Worm (Caenorhabditis elegans) whole organism, young adult: Measurements from ENCODE around the gene F48F7.5.

Experiments used
- B0336.3 ChIP-seq: fragments of 200-800 bp; sonication (Bioruptor generic); IDR thresholded peaks from 2 replicates; pipeline ENCODE4 v1.3.6; 2022; ENCODE audit warnings: missing genetic modification characterization, missing compliant biosample characterization
- D2030.7 ChIP-seq: fragments of 200-800 bp; sonication (Bioruptor generic); IDR thresholded peaks from 2 replicates; pipeline ENCODE4 v1.3.6; 2022; ENCODE audit warnings: missing genetic modification reagents, missing genetic modification characterization, missing compliant biosample characterization
- F39B2.1 ChIP-seq: fragments of 200-800 bp; sonication (Bioruptor generic); IDR thresholded peaks from 2 replicates; pipeline ENCODE4 v1.3.6; 2022; ENCODE audit warnings: missing genetic modification reagents, missing genetic modification characterization, missing compliant biosample characterization
- Y67H2A.10 ChIP-seq: fragments of 200-800 bp; sonication (Bioruptor generic); conservative IDR thresholded peaks from 2 replicates; pipeline ENCODE4 v1.3.6; 2022; ENCODE audit warnings: missing genetic modification reagents, missing genetic modification characterization, missing compliant biosample characterization
- Y79H2A.3 ChIP-seq: fragments of 200-800 bp; sonication (Bioruptor generic); conservative IDR thresholded peaks from 2 replicates; pipeline ENCODE4 v1.3.6; 2022; ENCODE audit warnings: missing genetic modification reagents, missing genetic modification characterization, missing compliant biosample characterization
- ZK185.1 ChIP-seq: sonication (generic microtip); optimal IDR thresholded peaks from 2 replicates; lab custom pipeline; 2016; ENCODE audit warnings: mild to moderate bottlenecking, missing genetic modification characterization, missing compliant biosample characterization; ENCODE audit not compliant: poor library complexity, severe bottlenecking
- akir-1 ChIP-seq: fragments of 200-800 bp; sonication (Bioruptor generic); optimal IDR thresholded peaks from 2 replicates; lab custom pipeline; 2018; ENCODE audit warnings: mild to moderate bottlenecking, missing genetic modification characterization, moderate library complexity, missing compliant biosample characterization
- ama-1 ChIP-seq, 3 experiments: fragments of 150-350 bp in 1 of 3; sonication (generic microtip) in 2 of 3; optimal IDR thresholded peaks; 2 replicates each; lab custom pipeline; 2014 to 2018; ENCODE audit warnings: missing biosample characterization in 2 of 3, missing genetic modification characterization in 2 of 3, missing genetic modification reagents in 2 of 3
- ccch-3 ChIP-seq: fragments of 200-800 bp; sonication (Bioruptor generic); optimal IDR thresholded peaks from 2 replicates; lab custom pipeline; 2018; ENCODE audit warnings: mild to moderate bottlenecking, missing genetic modification characterization, missing compliant biosample characterization
- ceh-27 ChIP-seq: fragments of 200-800 bp; sonication (Bioruptor generic); optimal IDR thresholded peaks from 2 replicates; lab custom pipeline; 2018; ENCODE audit warnings: mild to moderate bottlenecking, missing genetic modification characterization, moderate library complexity, missing compliant biosample characterization
- ceh-40 ChIP-seq: fragments of 200-800 bp; sonication (Bioruptor generic); IDR thresholded peaks from 2 replicates; pipeline ENCODE4 v1.3.6; 2022; ENCODE audit warnings: missing genetic modification characterization, missing compliant biosample characterization
- ceh-58 ChIP-seq: fragments of 200-800 bp; sonication (Bioruptor generic); IDR thresholded peaks from 2 replicates; pipeline ENCODE4 v1.3.6; 2022; ENCODE audit warnings: missing genetic modification characterization, missing compliant biosample characterization
- die-1 ChIP-seq: sonication (generic microtip); optimal IDR thresholded peaks from 2 replicates; lab custom pipeline; 2016; ENCODE audit warnings: missing genotype, mild to moderate bottlenecking, missing genetic modification characterization, missing compliant biosample characterization
- dox-1 ChIP-seq: fragments of 200-800 bp; sonication (Bioruptor generic); IDR thresholded peaks from 2 replicates; pipeline ENCODE4 v1.3.6; 2022; ENCODE audit warnings: missing genetic modification reagents, missing genetic modification characterization, missing compliant biosample characterization
- egl-18 ChIP-seq: fragments of 200-800 bp; sonication (Bioruptor generic); IDR thresholded peaks from 2 replicates; pipeline ENCODE4 v1.3.6; 2022; ENCODE audit warnings: missing genetic modification reagents, missing genetic modification characterization, missing compliant biosample characterization
- ekl-4 ChIP-seq: fragments of 200-800 bp; sonication (Bioruptor generic); IDR thresholded peaks from 2 replicates; pipeline ENCODE4 v1.3.6; 2022; ENCODE audit warnings: missing genetic modification reagents, missing genetic modification characterization, missing compliant biosample characterization
- him-1 ChIP-seq: sonication (generic microtip); optimal IDR thresholded peaks from 2 replicates; lab custom pipeline; 2016; ENCODE audit warnings: missing genotype, missing genetic modification reagents, missing genetic modification characterization, missing compliant biosample characterization
- hmg-1.2 ChIP-seq: fragments of 200-800 bp; sonication (Bioruptor generic); IDR thresholded peaks from 2 replicates; pipeline ENCODE4 v1.3.6; 2022; ENCODE audit warnings: missing genetic modification reagents, missing genetic modification characterization, missing compliant biosample characterization
- lag-1 ChIP-seq: fragments of 200-800 bp; sonication (Bioruptor generic); IDR thresholded peaks from 2 replicates; pipeline ENCODE4 v1.3.6; 2022; ENCODE audit warnings: missing genetic modification reagents, missing genetic modification characterization, missing compliant biosample characterization
- let-607 ChIP-seq, 2 experiments: fragments of 200-800 bp in 1 of 2; sonication (Bioruptor generic) in 1 of 2; sonication (generic microtip) in 1 of 2; optimal IDR thresholded peaks; 2 replicates each; lab custom pipeline; 2016 to 2018; ENCODE audit warnings: mild to moderate bottlenecking in 2 of 2, missing compliant biosample characterization in 2 of 2, missing genetic modification characterization in 2 of 2, moderate library complexity in 2 of 2, missing genotype in 1 of 2
- lin-40 ChIP-seq: sonication (generic microtip); optimal IDR thresholded peaks from 2 replicates; lab custom pipeline; 2016; ENCODE audit warnings: missing genetic modification characterization, mild to moderate bottlenecking, missing compliant biosample characterization, missing genotype, missing genetic modification reagents
- madf-10 ChIP-seq: sonication (generic microtip); optimal IDR thresholded peaks from 2 replicates; lab custom pipeline; 2016; ENCODE audit warnings: mild to moderate bottlenecking, missing genetic modification characterization, missing compliant biosample characterization
- madf-8 ChIP-seq: fragments of 200-800 bp; sonication (Bioruptor generic); conservative IDR thresholded peaks from 2 replicates; pipeline ENCODE4 v1.3.6; 2022; ENCODE audit warnings: missing genetic modification reagents, missing genetic modification characterization, missing compliant biosample characterization
- mxl-1 ChIP-seq: sonication (generic microtip); optimal IDR thresholded peaks from 2 replicates; lab custom pipeline; 2016; ENCODE audit warnings: missing genetic modification characterization, missing compliant biosample characterization
- nfya-2 ChIP-seq: fragments of 200-800 bp; sonication (Bioruptor generic); IDR thresholded peaks from 2 replicates; pipeline ENCODE4 v1.3.6; 2022; ENCODE audit warnings: missing genetic modification reagents, missing genetic modification characterization, missing compliant biosample characterization
- nhr-80 ChIP-seq: sonication (generic microtip); optimal IDR thresholded peaks from 2 replicates; lab custom pipeline; 2016; ENCODE audit warnings: missing genetic modification characterization, missing compliant biosample characterization
- pbrm-1 ChIP-seq: fragments of 200-800 bp; sonication (Bioruptor generic); IDR thresholded peaks from 2 replicates; pipeline ENCODE4 v1.3.6; 2022; ENCODE audit warnings: missing genetic modification reagents, missing genetic modification characterization, missing compliant biosample characterization
- rcor-1 ChIP-seq: fragments of 200-800 bp; sonication (Bioruptor generic); IDR thresholded peaks from 2 replicates; pipeline ENCODE4 v1.3.6; 2022; ENCODE audit warnings: missing genetic modification reagents, missing genetic modification characterization, missing compliant biosample characterization
- rec-8 ChIP-seq, 2 experiments: sonication (generic microtip); optimal IDR thresholded peaks; 2 replicates each; lab custom pipeline; 2016; ENCODE audit warnings: mild to moderate bottlenecking in 2 of 2, missing genetic modification characterization in 2 of 2, missing genetic modification reagents in 2 of 2, missing genotype in 2 of 2, missing biosample characterization in 1 of 2, missing compliant biosample characterization in 1 of 2, moderate library complexity in 1 of 2
- repo-1 ChIP-seq: sonication (generic microtip); optimal IDR thresholded peaks from 2 replicates; lab custom pipeline; 2017; ENCODE audit warnings: mild to moderate bottlenecking, missing genetic modification characterization, missing compliant biosample characterization
- rpc-1 ChIP-seq, 2 experiments: fragments of 150-350 bp in 1 of 2; sonication (generic microtip) in 1 of 2; optimal IDR thresholded peaks; 2 replicates each; lab custom pipeline; 2014 to 2018; ENCODE audit warnings: missing biosample characterization in 1 of 2, missing genetic modification characterization in 1 of 2, missing genetic modification reagents in 1 of 2, missing genotype in 1 of 2
- snpc-3.4 ChIP-seq: sonication (generic microtip); optimal IDR thresholded peaks from 2 replicates; lab custom pipeline; 2017; ENCODE audit warnings: missing genetic modification characterization, mild to moderate bottlenecking, missing compliant biosample characterization, antibody characterized with exemption, moderate library complexity, missing genotype, missing genetic modification reagents
- snpc-4 ChIP-seq, 5 experiments: fragments of 150-350 bp in 1 of 5; sonication (generic microtip) in 4 of 5; optimal IDR thresholded peaks; 2 replicates each; lab custom pipeline; 2014 to 2018; ENCODE audit warnings: missing genetic modification characterization in 5 of 5, missing biosample characterization in 3 of 5, antibody characterized with exemption in 2 of 5, mild to moderate bottlenecking in 2 of 5, missing compliant biosample characterization in 2 of 5, missing genotype in 2 of 5, moderate library complexity in 2 of 5, missing genetic modification reagents in 1 of 5
- tbp1 ChIP-seq: fragments of 200-800 bp; sonication (Bioruptor generic); optimal IDR thresholded peaks from 2 replicates; lab custom pipeline; 2018; ENCODE audit warnings: mild to moderate bottlenecking, missing genetic modification characterization, missing compliant biosample characterization
- unc-62 ChIP-seq: fragments of 150-350 bp; optimal IDR thresholded peaks from 2 replicates; lab custom pipeline; 2014; ENCODE audit warnings: missing biosample characterization, missing genetic modification reagents, missing genetic modification characterization
- zfh-2 ChIP-seq: fragments of 200-800 bp; sonication (Bioruptor generic); conservative IDR thresholded peaks from 2 replicates; pipeline ENCODE4 v1.3.6; 2022; ENCODE audit warnings: missing genetic modification reagents, missing genetic modification characterization, missing compliant biosample characterization
- ztf-25 ChIP-seq: fragments of 200-800 bp; sonication (Bioruptor generic); IDR thresholded peaks from 2 replicates; pipeline ENCODE4 v1.3.6; 2022; ENCODE audit warnings: missing genetic modification reagents, missing genetic modification characterization, missing compliant biosample characterization
- ztf-28 ChIP-seq: fragments of 200-800 bp; sonication (Bioruptor generic); IDR thresholded peaks from 2 replicates; pipeline ENCODE4 v1.3.6; 2022; ENCODE audit warnings: missing genetic modification reagents, missing genetic modification characterization, missing compliant biosample characterization

Gene F48F7.5

DNA sequence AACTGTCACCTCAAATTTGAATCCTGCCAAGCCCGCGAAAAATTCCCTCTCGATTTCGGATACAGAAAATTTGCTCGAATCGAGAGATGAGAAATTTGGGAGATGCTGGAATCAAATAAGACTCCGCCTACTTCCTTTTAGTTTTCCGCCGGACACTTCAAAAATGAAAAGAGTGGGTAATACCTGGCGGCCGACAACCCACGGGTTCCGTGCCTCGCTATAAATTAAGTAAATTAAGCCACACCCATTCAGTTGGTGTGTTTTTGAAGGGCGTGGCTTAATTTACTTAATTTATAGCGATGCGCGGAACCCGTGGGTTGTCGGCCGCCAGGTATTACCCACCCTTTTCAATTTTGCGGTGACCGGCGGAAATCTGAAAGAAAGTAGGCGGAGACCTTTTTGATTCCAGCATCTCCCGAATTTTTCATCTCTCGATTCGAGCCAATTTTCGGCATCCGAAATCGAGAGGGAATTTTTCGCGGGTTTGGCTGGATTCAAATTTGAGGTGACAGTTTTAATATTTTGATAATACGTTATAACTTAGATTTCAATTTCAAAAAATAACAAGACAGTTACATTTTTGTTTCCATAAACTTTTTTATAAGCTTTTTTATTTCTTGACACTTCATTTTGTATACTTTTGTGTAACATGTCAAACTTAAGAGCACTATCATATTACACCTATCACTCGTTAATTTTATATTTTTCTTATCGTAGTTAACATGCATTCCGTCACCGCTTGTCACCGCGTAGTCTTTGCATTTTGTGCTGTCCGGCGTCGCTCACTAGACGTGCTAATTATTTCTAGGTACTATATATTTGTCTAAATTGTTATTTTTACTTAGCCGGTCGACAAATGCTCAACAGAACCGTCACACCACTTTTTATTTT is 28.5 kb upstream of the F48F7.5 start (continued):
- TF ChIP-seq nhr-80 (peak; percentile 72), die-1 (tag; lab: Kevin White, UChicago) (no peak), him-1 (tag; lab: Kevin White, UChicago) (no peak), rcor-1 (GFP tag; lab: Robert Waterston, UW) (0 out of 2 replicates have a peak, but pooled peaks have one; percentile 5), rec-8 (tag; optimal IDR thresholded peaks at IDR 0.05; lab: Kevin White, UChicago) (no peak), Y79H2A.3 (GFP tag; lab: Robert Waterston, UW) (no peak), F39B2.1 (GFP tag; lab: Robert Waterston, UW) (0 out of 2 replicates have a peak, but pooled peaks have one; percentile 41), ztf-28 (GFP tag; lab: Robert Waterston, UW) (no peak), rpc-1 (optimal IDR thresholded peaks at IDR 0.05; lab: Kevin White, UChicago) (no peak), rpc-1 (tag; optimal IDR thresholded peaks at IDR 0.05; lab: Kevin White, UChicago) (peak; percentile 12), D2030.7 (no peak), ztf-25 (GFP tag; lab: Robert Waterston, UW) (0 out of 2 replicates have a peak, but pooled peaks have one; percentile 6), egl-18 (GFP tag; lab: Robert Waterston, UW) (no peak)

DNA sequence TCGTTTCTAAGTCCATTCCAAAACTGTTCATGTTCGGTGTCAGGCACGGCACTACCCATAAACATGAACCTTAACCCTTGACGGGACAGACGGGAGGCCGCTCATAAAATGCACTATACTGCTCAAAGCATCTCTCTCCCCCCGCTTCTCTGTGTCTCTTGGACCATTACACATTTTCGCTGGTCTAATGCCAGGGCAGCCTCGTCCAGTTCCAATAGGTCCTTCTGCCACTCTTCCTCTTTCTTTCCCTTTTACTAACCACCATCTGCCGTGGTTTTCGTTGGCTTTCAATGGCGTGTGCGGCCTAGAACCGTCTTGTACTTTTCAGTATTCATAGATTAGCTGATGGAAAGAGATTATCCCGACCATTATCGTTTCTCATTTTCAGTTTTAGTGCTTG is 27.3 kb upstream of the F48F7.5 start:
- TF ChIP-seq pbrm-1 (0 out of 2 replicates have a peak, but pooled peaks have one; percentile 17), akir-1 (GFP tag; lab: Kevin White, UChicago) (no peak), Y67H2A.10 (GFP tag; lab: Robert Waterston, UW) (no peak), lag-1 (GFP tag; lab: Robert Waterston, UW) (0 out of 2 replicates have a peak, but pooled peaks have one; percentile 33), hmg-1.2 (GFP tag; lab: Robert Waterston, UW) (peak; percentile 9; the same call in 1 of the 2 replicates), madf-8 (GFP tag; lab: Robert Waterston, UW) (no peak), mxl-1 (tag; lab: Kevin White, UChicago) (no peak), ztf-28 (GFP tag; lab: Robert Waterston, UW) (no peak)

DNA sequence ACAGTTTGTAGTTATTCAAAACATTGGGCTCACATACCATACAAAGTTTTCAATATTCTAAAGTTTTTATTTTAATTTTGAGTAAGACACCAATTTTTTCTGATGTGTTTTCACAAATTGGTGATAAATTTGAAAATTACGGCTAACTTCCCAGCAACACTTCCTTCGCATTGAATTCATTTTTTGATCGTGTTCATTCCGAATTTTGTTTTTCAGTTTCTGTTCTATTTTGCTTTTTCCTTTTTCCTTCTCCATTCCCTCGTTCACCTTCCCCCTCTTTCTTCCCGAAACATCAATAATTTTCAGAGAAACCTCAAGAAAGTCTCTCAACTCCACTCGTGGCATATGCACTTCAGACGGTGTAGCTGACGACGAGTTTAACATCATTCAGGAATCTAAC is 26.6 kb upstream of the F48F7.5 start, which contains the start of gene alg-1:
TSS of gene alg-1 (plus strand) at position 301 of the 400 bp plus-strand sequence.
- no peak for TF ChIP-seq B0336.3 (GFP tag; lab: Robert Waterston, UW)
- no peak for TF ChIP-seq ekl-4 (GFP tag; lab: Robert Waterston, UW)
- no peak for TF ChIP-seq snpc-3.4
- TF ChIP-seq ceh-58 (GFP tag; lab: Robert Waterston, UW) = no peak
- TF ChIP-seq die-1 (tag; lab: Kevin White, UChicago) = no peak
- no peak for TF ChIP-seq repo-1
- no peak for TF ChIP-seq nfya-2 (GFP tag; lab: Robert Waterston, UW)
- TF ChIP-seq, all 124 proteins: peak for 0

DNA sequence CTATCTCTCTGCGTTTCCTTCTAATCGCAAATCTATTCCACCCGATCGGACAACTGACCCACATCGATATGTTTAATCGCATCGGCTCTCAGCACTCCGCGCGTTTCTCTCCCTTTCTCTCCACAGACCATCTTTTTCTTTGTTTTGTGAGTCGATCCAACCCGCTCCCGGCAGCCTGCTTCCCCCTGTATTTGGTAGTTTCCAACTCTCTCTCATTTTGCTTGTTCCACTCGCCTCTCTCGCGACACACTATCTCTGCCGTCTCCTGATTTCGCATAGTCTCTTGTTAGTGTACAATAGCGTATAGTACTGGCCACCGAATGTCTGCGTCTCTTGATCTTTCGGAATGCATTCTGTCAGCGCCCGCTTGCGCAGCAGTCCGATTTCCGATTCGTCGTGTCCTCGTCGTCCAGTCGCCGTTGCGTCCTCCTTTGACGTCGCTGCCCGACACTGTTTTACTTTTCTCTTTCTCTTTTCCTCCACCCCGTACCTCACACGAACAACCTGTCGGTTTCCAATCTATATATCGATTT is 24.8 kb upstream of the F48F7.5 start:
- TF ChIP-seq ama-1 (optimal IDR thresholded peaks at IDR 0.05; lab: Kevin White, UChicago) (no peak), ama-1 (GFP tag; optimal IDR thresholded peaks at IDR 0.05; lab: Kevin White, UChicago) (no peak), ceh-40 (no peak), hmg-1.2 (GFP tag; lab: Robert Waterston, UW) (peak; percentile 89), madf-10 (tag; lab: Kevin White, UChicago) (peak; percentile 9), D2030.7 (no peak), ceh-27 (GFP tag; lab: Kevin White, UChicago) (peak; percentile 24), unc-62 (GFP tag; lab: Kevin White, UChicago) (peak; percentile 7), ZK185.1 (peak; percentile 43), snpc-4 (GFP tag; optimal IDR thresholded peaks at IDR 0.05; lab: Kevin White, UChicago) (no peak), snpc-4 (tag; optimal IDR thresholded peaks at IDR 0.05; lab: Kevin White, UChicago) (peak in 1 of 4 experiments; percentile 34), dox-1 (GFP tag; lab: Robert Waterston, UW) (0 out of 2 replicates have a peak, but pooled peaks have one; percentile 46), let-607 (tag; optimal IDR thresholded peaks at IDR 0.05; lab: Kevin White, UChicago) (no peak), ccch-3 (GFP tag; lab: Kevin White, UChicago) (no peak), lin-40 (tag; lab: Kevin White, UChicago) (peak; percentile 54), tbp1 (GFP tag; lab: Kevin White, UChicago) (peak; percentile 2), nhr-80 (peak; percentile 56), B0336.3 (GFP tag; lab: Robert Waterston, UW) (peak; percentile 58; the same call in 1 of the 2 replicates), zfh-2 (GFP tag; lab: Robert Waterston, UW) (peak; percentile 77), rcor-1 (GFP tag; lab: Robert Waterston, UW) (peak; percentile 42; the same call in 1 of the 2 replicates)
